Fruit fly (Drosophila melanogaster) Kc167 (cell line): ENCODE data around the gene CG10337.

ENCODE experiments used
- Sin3A ChIP-seq: fragments of >200 bp; optimal IDR thresholded peaks from 2 replicates; lab custom pipeline; 2018; ENCODE audit warnings: missing external identifiers
- psq ChIP-seq: fragments of >200 bp; optimal IDR thresholded peaks from 2 replicates; lab custom pipeline; 2017; ENCODE audit warnings: missing external identifiers
- ttk ChIP-seq: sonication (Bioruptor generic); optimal IDR thresholded peaks from 2 replicates; lab custom pipeline; 2017; ENCODE audit warnings: missing external identifiers

DNA sequence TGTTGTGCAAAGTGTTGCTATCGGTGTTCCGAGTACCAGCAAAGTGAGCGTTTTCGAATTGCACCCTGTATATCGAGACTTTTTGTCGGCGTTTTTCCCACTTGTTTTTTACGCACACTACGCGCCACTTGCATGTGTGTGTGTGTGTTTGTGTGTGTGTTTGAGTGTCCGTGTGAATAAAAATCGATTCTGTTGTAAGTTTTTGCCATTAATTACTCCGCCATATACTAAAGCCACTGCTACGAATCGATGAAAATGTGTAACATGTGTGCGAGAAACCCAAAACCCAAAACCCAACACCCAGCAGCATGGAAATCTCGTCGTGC, 40.5 kb upstream of the CG10337 start:
- no peak for TF ChIP-seq psq (lab: Kevin White, UChicago)
- TF ChIP-seq Sin3A, result no peak
- TF ChIP-seq ttk (lab: Kevin White, UChicago), result no peak
